Fruit fly (Drosophila melanogaster) whole organism, prepupa: Measurements from ENCODE around the gene CG2104.

ENCODE experiments used
- dsx ChIP-seq: fragments of 200-800 bp; optimal IDR thresholded peaks from 3 replicates; lab custom pipeline; 2019; ENCODE audit warnings: missing biosample characterization, mild to moderate bottlenecking, missing genetic modification characterization, moderate library complexity; ENCODE audit not compliant: poor library complexity, severe bottlenecking
- topi ChIP-seq: fragments of 200-800 bp; sonication (Bioruptor generic); optimal IDR thresholded peaks from 3 replicates; lab custom pipeline; 2016; ENCODE audit warnings: missing biosample characterization, missing genetic modification characterization

dm6 chr3R:5649903-5650302, 43.2 kb downstream of the CG2104 start:
- TF ChIP-seq topi (GFP tag; lab: Kevin White, UChicago) = no peak
- no peak for TF ChIP-seq dsx
